Worm (Caenorhabditis elegans) whole organism, L4/young adult: ENCODE results near the gene eif-3.L.

Experiments
- W03F9.2 ChIP-seq: fragments of 150-350 bp; optimal IDR thresholded peaks from 2 replicates; lab custom pipeline; 2014; ENCODE audit warnings: missing biosample characterization, missing genetic modification characterization
- dao-5 ChIP-seq: sonication (generic microtip); optimal IDR thresholded peaks from 2 replicates; lab custom pipeline; 2016; ENCODE audit warnings: missing genotype, missing genetic modification characterization, moderate library complexity, missing compliant biosample characterization
- him-1 ChIP-seq: sonication (generic microtip); optimal IDR thresholded peaks from 2 replicates; lab custom pipeline; 2016; ENCODE audit warnings: missing genotype, missing genetic modification reagents, missing genetic modification characterization, missing compliant biosample characterization

Gene eif-3.L

ce11 chrII:5619298-5619697 is 3.0 kb downstream of the eif-3.L start, which contains the start of gene dhs-6:
TSS of gene dhs-6 (minus strand) at chrII:5619319.
- TF ChIP-seq W03F9.2 = no peak
- no peak for TF ChIP-seq dao-5 (tag; lab: Kevin White, UChicago)
- TF ChIP-seq him-1 (tag; lab: Kevin White, UChicago) = no peak

- no peak for TF ChIP-seq him-1 (tag; lab: Kevin White, UChicago)
- no peak for TF ChIP-seq dao-5 (tag; lab: Kevin White, UChicago)
- TF ChIP-seq W03F9.2 = no peak
Observed at ce11 chrII:5607756-5608155, 14.5 kb downstream of the eif-3.L start, which contains the start of gene C17G10.7. TSS of gene C17G10.7 (minus strand) at chrII:5607856.

ce11 chrII:5605538-5605945 is 16.7 kb downstream of the eif-3.L start:
- TF ChIP-seq him-1 (tag; lab: Kevin White, UChicago) (no peak), dao-5 (tag; lab: Kevin White, UChicago) (no peak), W03F9.2 (no peak)

- TF ChIP-seq him-1 (tag; lab: Kevin White, UChicago) (no peak), dao-5 (tag; lab: Kevin White, UChicago) (no peak), W03F9.2 (no peak)
Observed at ce11 chrII:5604441-5604840, 17.8 kb downstream of the eif-3.L start.

ce11 chrII:5603194-5603593 is 19.1 kb downstream of the eif-3.L start, which contains the start of gene C17G10.6:
TSS of gene C17G10.6 (minus strand) at chrII:5603294.
- TF ChIP-seq W03F9.2 (no peak), him-1 (tag; lab: Kevin White, UChicago) (no peak), dao-5 (tag; lab: Kevin White, UChicago) (no peak)

- no peak for TF ChIP-seq him-1 (tag; lab: Kevin White, UChicago)
- TF ChIP-seq W03F9.2 = peak; percentile 32
- TF ChIP-seq dao-5 (tag; lab: Kevin White, UChicago) = no peak
Observed at ce11 chrII:5599326-5600044, 22.8 kb downstream of the eif-3.L start, which contains the start of gene C17G10.10. TSS of gene C17G10.10 (minus strand) at chrII:5599376.

- no peak for TF ChIP-seq W03F9.2
- no peak for TF ChIP-seq dao-5 (tag; lab: Kevin White, UChicago)
- TF ChIP-seq him-1 (tag; lab: Kevin White, UChicago) = no peak
Observed at ce11 chrII:5596247-5596646, 26.0 kb downstream of the eif-3.L start, which contains the start of gene C17G10.1. TSS of gene C17G10.1 (plus strand) at chrII:5596547.

ce11 chrII:5594210-5594764 is 28.0 kb downstream of the eif-3.L start, which contains the start of gene ttc-4:
TSS of gene ttc-4 (plus strand) at chrII:5594714.
- TF ChIP-seq dao-5 (tag; lab: Kevin White, UChicago) (no peak), him-1 (tag; lab: Kevin White, UChicago) (no peak), W03F9.2 (peak; percentile 57)

- peak; percentile 57 for TF ChIP-seq W03F9.2
- no peak for TF ChIP-seq dao-5 (tag; lab: Kevin White, UChicago)
Observed at ce11 chrII:5593377-5593932, 28.8 kb downstream of the eif-3.L start, which contains the start of gene cdc-14. TSS of gene cdc-14 (minus strand) at chrII:5593427.

- TF ChIP-seq him-1 (tag; lab: Kevin White, UChicago) (no peak), dao-5 (tag; lab: Kevin White, UChicago) (no peak), W03F9.2 (no peak)
Observed at ce11 chrII:5592857-5593256, 29.4 kb downstream of the eif-3.L start.

- no peak for TF ChIP-seq W03F9.2
- TF ChIP-seq dao-5 (tag; lab: Kevin White, UChicago) = no peak
- no peak for TF ChIP-seq him-1 (tag; lab: Kevin White, UChicago)
Observed at ce11 chrII:5591558-5591957, 30.7 kb downstream of the eif-3.L start.

- TF ChIP-seq him-1 (tag; lab: Kevin White, UChicago) (no peak), dao-5 (tag; lab: Kevin White, UChicago) (no peak), W03F9.2 (no peak)
Observed at ce11 chrII:5589690-5590089, 32.6 kb downstream of the eif-3.L start, which contains the start of gene C17G10.13. TSS of gene C17G10.13 (minus strand) at chrII:5589790.

ce11 chrII:5587794-5588193 is 34.5 kb downstream of the eif-3.L start:
- TF ChIP-seq W03F9.2 (no peak), dao-5 (tag; lab: Kevin White, UChicago) (no peak), him-1 (tag; lab: Kevin White, UChicago) (no peak)

ce11 chrII:5585788-5586187 is 36.5 kb downstream of the eif-3.L start, which contains the start of gene lys-8:
TSS of gene lys-8 (plus strand) at chrII:5586178.
- TF ChIP-seq dao-5 (tag; lab: Kevin White, UChicago) = no peak
- TF ChIP-seq him-1 (tag; lab: Kevin White, UChicago) = no peak
